Worm (Caenorhabditis elegans) whole organism, young adult: ENCODE data around the gene tre-5.

ENCODE experiments used
- F49E8.2 ChIP-seq: sonication (generic microtip); optimal IDR thresholded peaks from 3 replicates; lab custom pipeline; 2017; ENCODE audit warnings: missing genetic modification characterization, mild to moderate bottlenecking, missing compliant biosample characterization, antibody characterized with exemption, moderate library complexity; ENCODE audit not compliant: insufficient read depth
- T26A5.8 ChIP-seq: sonication (generic microtip); optimal IDR thresholded peaks from 2 replicates; lab custom pipeline; 2016; ENCODE audit warnings: missing genetic modification characterization, missing compliant biosample characterization
- ama-1 ChIP-seq, 3 experiments: fragments of 150-350 bp in 1 of 3; sonication (generic microtip) in 2 of 3; optimal IDR thresholded peaks; 2 replicates each; lab custom pipeline; 2014 to 2018; ENCODE audit warnings: missing biosample characterization in 2 of 3, missing genetic modification characterization in 2 of 3, missing genetic modification reagents in 2 of 3
- hmg-1.2 ChIP-seq: fragments of 200-800 bp; sonication (Bioruptor generic); IDR thresholded peaks from 2 replicates; pipeline ENCODE4 v1.3.6; 2022; ENCODE audit warnings: missing genetic modification reagents, missing genetic modification characterization, missing compliant biosample characterization
- lsy-27 ChIP-seq: sonication (generic microtip); optimal IDR thresholded peaks from 2 replicates; lab custom pipeline; 2017; ENCODE audit warnings: missing genetic modification characterization, mild to moderate bottlenecking, missing compliant biosample characterization, antibody characterized with exemption, missing genotype, borderline replicate concordance; ENCODE audit not compliant: insufficient read depth
- nfyb-1 ChIP-seq: fragments of 200-800 bp; sonication (Bioruptor generic); IDR thresholded peaks from 2 replicates; pipeline ENCODE4 v1.3.6; 2022; ENCODE audit warnings: missing genetic modification reagents, missing genetic modification characterization, missing compliant biosample characterization
- snpc-4 ChIP-seq, 5 experiments: fragments of 150-350 bp in 1 of 5; sonication (generic microtip) in 4 of 5; optimal IDR thresholded peaks; 2 replicates each; lab custom pipeline; 2014 to 2018; ENCODE audit warnings: missing genetic modification characterization in 5 of 5, missing biosample characterization in 3 of 5, antibody characterized with exemption in 2 of 5, mild to moderate bottlenecking in 2 of 5, missing compliant biosample characterization in 2 of 5, missing genotype in 2 of 5, moderate library complexity in 2 of 5, missing genetic modification reagents in 1 of 5
- ztf-26 ChIP-seq: sonication (generic microtip); optimal IDR thresholded peaks from 2 replicates; lab custom pipeline; 2017; ENCODE audit warnings: missing genetic modification characterization, missing compliant biosample characterization
- ztf-6 ChIP-seq: fragments of 200-800 bp; sonication (Bioruptor generic); IDR thresholded peaks from 2 replicates; pipeline ENCODE4 v1.3.6; 2022; ENCODE audit warnings: missing genetic modification reagents, missing genetic modification characterization, missing compliant biosample characterization

DNA sequence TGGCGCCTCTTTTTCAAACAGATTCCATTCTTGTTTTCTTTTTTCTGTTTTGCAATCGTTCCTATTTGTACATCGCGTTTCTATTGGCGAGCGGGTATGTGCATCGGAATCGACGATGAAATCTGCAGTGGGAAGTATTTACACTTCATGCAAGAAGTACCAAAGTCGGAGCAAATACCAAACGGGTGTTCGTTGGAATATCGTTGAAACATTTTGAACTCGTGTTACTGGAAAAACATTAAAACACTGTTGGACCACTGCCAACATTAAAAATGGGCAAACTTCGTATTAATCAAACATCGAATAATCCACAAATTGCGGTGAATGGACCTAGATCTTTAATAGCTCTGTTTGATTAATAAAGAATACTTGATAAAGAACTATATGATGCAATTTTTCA, 24.1 kb upstream of the tre-5 start, which contains the start of gene C23H3.9:
- no peak for TF ChIP-seq F49E8.2 (tag; lab: Kevin White, UChicago)
- no peak for TF ChIP-seq T26A5.8 (tag; lab: Kevin White, UChicago)
- TF ChIP-seq lsy-27 (tag; lab: Kevin White, UChicago): no peak
- no peak for TF ChIP-seq snpc-4 (GFP tag; optimal IDR thresholded peaks at IDR 0.05; lab: Kevin White, UChicago)
- TF ChIP-seq snpc-4 (tag; optimal IDR thresholded peaks at IDR 0.05; lab: Kevin White, UChicago): no peak
- no peak for TF ChIP-seq hmg-1.2 (GFP tag; lab: Robert Waterston, UW)
- no peak for TF ChIP-seq nfyb-1 (GFP tag; lab: Robert Waterston, UW)
- TF ChIP-seq ztf-6 (GFP tag; lab: Robert Waterston, UW): no peak
- no peak for TF ChIP-seq ama-1 (optimal IDR thresholded peaks at IDR 0.05; lab: Kevin White, UChicago)
- no peak for TF ChIP-seq ama-1 (GFP tag; optimal IDR thresholded peaks at IDR 0.05; lab: Kevin White, UChicago)
- TF ChIP-seq ztf-26: no peak
